Fruit fly (Drosophila melanogaster) whole organism, wandering third instar larva: ENCODE measurements around the gene Roc1a.

Experiments
- Abd-B ChIP-seq: fragments of >200 bp; optimal IDR thresholded peaks from 2 replicates; lab custom pipeline; 2017; ENCODE audit warnings: missing biosample characterization, missing genetic modification characterization
- CG32264 ChIP-seq: fragments of 200-800 bp; sonication (Bioruptor generic); optimal IDR thresholded peaks from 2 replicates; lab custom pipeline; 2016; ENCODE audit warnings: missing biosample characterization, missing genetic modification characterization
- CG9705 ChIP-seq: fragments of 200-800 bp; sonication (Bioruptor generic); optimal IDR thresholded peaks from 2 replicates; lab custom pipeline; 2018; ENCODE audit warnings: missing biosample characterization, mild to moderate bottlenecking, missing genetic modification characterization
- CrebA ChIP-seq: fragments of 200-800 bp; sonication (Bioruptor generic); optimal IDR thresholded peaks from 2 replicates; lab custom pipeline; 2016; ENCODE audit warnings: missing biosample characterization, mild to moderate bottlenecking, missing genetic modification characterization, borderline replicate concordance
- Dfd ChIP-seq: fragments of >200 bp; optimal IDR thresholded peaks from 2 replicates; lab custom pipeline; 2017; ENCODE audit warnings: missing biosample characterization, missing genetic modification characterization
- Dif ChIP-seq: fragments of 200-275, 200-300 bp; sonication (Bioruptor generic); optimal IDR thresholded peaks from 2 replicates; lab custom pipeline; 2018; ENCODE audit warnings: missing biosample characterization, missing genetic modification characterization; ENCODE audit not compliant: partially characterized antibody
- GATAd ChIP-seq: sonication (Bioruptor generic); optimal IDR thresholded peaks from 2 replicates; lab custom pipeline; 2016; ENCODE audit warnings: missing biosample characterization, missing genetic modification characterization
- HLH106 ChIP-seq: fragments of 200-800 bp; optimal IDR thresholded peaks from 3 replicates; lab custom pipeline; 2019; ENCODE audit warnings: missing biosample characterization, mild to moderate bottlenecking, missing genetic modification characterization, moderate library complexity
- Hnf4 ChIP-seq: fragments of 200-800 bp; sonication (Bioruptor generic); optimal IDR thresholded peaks from 2 replicates; lab custom pipeline; 2016; ENCODE audit warnings: missing biosample characterization, mild to moderate bottlenecking, missing genetic modification characterization
- Hr78 ChIP-seq: fragments of >200 bp; optimal IDR thresholded peaks from 2 replicates; lab custom pipeline; 2017; ENCODE audit warnings: missing biosample characterization, missing genetic modification characterization
- Hr83 ChIP-seq: fragments of 200-300 bp; sonication (Bioruptor generic); optimal IDR thresholded peaks from 2 replicates; lab custom pipeline; 2016; ENCODE audit warnings: missing biosample characterization, mild to moderate bottlenecking, missing genetic modification characterization, moderate library complexity; ENCODE audit not compliant: poor library complexity, severe bottlenecking
- Jra ChIP-seq: sonication (Bioruptor generic); optimal IDR thresholded peaks from 2 replicates; lab custom pipeline; 2016; ENCODE audit warnings: missing biosample characterization, missing genetic modification characterization
- Mio ChIP-seq: sonication (Bioruptor generic); optimal IDR thresholded peaks from 2 replicates; lab custom pipeline; 2016; ENCODE audit warnings: missing biosample characterization, missing genetic modification characterization
- N ChIP-seq: fragments of >200 bp; optimal IDR thresholded peaks from 2 replicates; lab custom pipeline; 2018; ENCODE audit warnings: missing biosample characterization, missing external identifiers, missing genetic modification characterization
- Rel ChIP-seq, 2 experiments: fragments of 200-800 bp; sonication (Bioruptor generic) in 1 of 2; optimal IDR thresholded peaks; 2 replicates in 1 of 2; 3 replicates in 1 of 2; lab custom pipeline; 2016 to 2019; ENCODE audit warnings: mild to moderate bottlenecking in 2 of 2, missing biosample characterization in 2 of 2, missing genetic modification characterization in 2 of 2, moderate library complexity in 1 of 2
- Sp1 ChIP-seq: fragments of 200-800 bp; sonication (Bioruptor generic); optimal IDR thresholded peaks from 3 replicates; lab custom pipeline; 2019; ENCODE audit warnings: missing biosample characterization, mild to moderate bottlenecking, missing genetic modification characterization, moderate library complexity
- Vsx2 ChIP-seq: fragments of 200-300, 225-300 bp; sonication (Bioruptor generic); optimal IDR thresholded peaks from 2 replicates; lab custom pipeline; 2018; ENCODE audit warnings: missing biosample characterization, missing genetic modification characterization; ENCODE audit not compliant: partially characterized antibody
- br ChIP-seq: fragments of 200-800 bp; sonication (Bioruptor generic); optimal IDR thresholded peaks from 2 replicates; lab custom pipeline; 2016; ENCODE audit warnings: missing biosample characterization, missing genetic modification characterization
- brk ChIP-seq: fragments of 200-800 bp; sonication (Bioruptor generic); optimal IDR thresholded peaks from 2 replicates; lab custom pipeline; 2016; ENCODE audit warnings: missing biosample characterization, mild to moderate bottlenecking, missing genetic modification characterization
- dl ChIP-seq, 2 experiments: fragments of 175-275, 200-275 bp in 1 of 2; fragments of 200-275 bp in 1 of 2; sonication (Bioruptor generic); optimal IDR thresholded peaks; lab custom pipeline; 2018; ENCODE audit warnings: mild to moderate bottlenecking in 2 of 2, missing biosample characterization in 2 of 2, missing genetic modification characterization in 2 of 2, moderate library complexity in 2 of 2; ENCODE audit not compliant: partially characterized antibody in 2 of 2, insufficient read depth in 1 of 2
- dmrt93B ChIP-seq: fragments of 200-800 bp; sonication (Bioruptor generic); optimal IDR thresholded peaks from 2 replicates; lab custom pipeline; 2018; ENCODE audit warnings: missing biosample characterization, mild to moderate bottlenecking, missing genetic modification characterization
- dsf ChIP-seq: sonication (Bioruptor generic); optimal IDR thresholded peaks from 2 replicates; lab custom pipeline; 2016; ENCODE audit warnings: missing biosample characterization, missing genetic modification characterization, borderline replicate concordance
- ey ChIP-seq: fragments of 200-800 bp; sonication (Bioruptor generic); optimal IDR thresholded peaks from 2 replicates; lab custom pipeline; 2016; ENCODE audit warnings: missing biosample characterization, missing genetic modification characterization
- foxo ChIP-seq, 2 experiments: fragments of 200-800 bp; sonication (Bioruptor generic); optimal IDR thresholded peaks; 2 replicates in 1 of 2; 3 replicates in 1 of 2; lab custom pipeline; 2016 to 2017; ENCODE audit warnings: missing biosample characterization in 2 of 2, missing genetic modification characterization in 2 of 2
- fru ChIP-seq: fragments of 200-800 bp; sonication (Bioruptor generic); optimal IDR thresholded peaks from 3 replicates; lab custom pipeline; 2016; ENCODE audit warnings: missing biosample characterization, mild to moderate bottlenecking, missing genetic modification characterization
- h ChIP-seq: fragments of 200-800 bp; sonication (Bioruptor generic); optimal IDR thresholded peaks from 3 replicates; lab custom pipeline; 2016; ENCODE audit warnings: missing biosample characterization, mild to moderate bottlenecking, missing genetic modification characterization
- lola ChIP-seq: fragments of >200 bp; optimal IDR thresholded peaks from 2 replicates; lab custom pipeline; 2017; ENCODE audit warnings: missing biosample characterization, missing genetic modification characterization
- pan ChIP-seq: fragments of >200 bp; optimal IDR thresholded peaks from 2 replicates; lab custom pipeline; 2017
- psq ChIP-seq: fragments of 200-800 bp; sonication (Bioruptor generic); optimal IDR thresholded peaks from 3 replicates; lab custom pipeline; 2017; ENCODE audit warnings: missing biosample characterization, mild to moderate bottlenecking, missing genetic modification characterization, moderate library complexity
- rgr ChIP-seq: fragments of 200-800 bp; sonication (Bioruptor generic); optimal IDR thresholded peaks from 3 replicates; lab custom pipeline; 2016; ENCODE audit warnings: missing biosample characterization, mild to moderate bottlenecking, missing genetic modification characterization
- sv ChIP-seq: fragments of 200-800 bp; sonication (Bioruptor generic); optimal IDR thresholded peaks from 3 replicates; lab custom pipeline; 2016; ENCODE audit warnings: missing biosample characterization, missing genetic modification characterization
- usp ChIP-seq: fragments of >200 bp; optimal IDR thresholded peaks from 2 replicates; lab custom pipeline; 2017; ENCODE audit warnings: missing biosample characterization, missing genetic modification characterization
- woc ChIP-seq: sonication (Bioruptor generic); optimal IDR thresholded peaks from 2 replicates; lab custom pipeline; 2016; ENCODE audit warnings: missing biosample characterization, mild to moderate bottlenecking, missing genetic modification characterization

Roc1a gene

DNA sequence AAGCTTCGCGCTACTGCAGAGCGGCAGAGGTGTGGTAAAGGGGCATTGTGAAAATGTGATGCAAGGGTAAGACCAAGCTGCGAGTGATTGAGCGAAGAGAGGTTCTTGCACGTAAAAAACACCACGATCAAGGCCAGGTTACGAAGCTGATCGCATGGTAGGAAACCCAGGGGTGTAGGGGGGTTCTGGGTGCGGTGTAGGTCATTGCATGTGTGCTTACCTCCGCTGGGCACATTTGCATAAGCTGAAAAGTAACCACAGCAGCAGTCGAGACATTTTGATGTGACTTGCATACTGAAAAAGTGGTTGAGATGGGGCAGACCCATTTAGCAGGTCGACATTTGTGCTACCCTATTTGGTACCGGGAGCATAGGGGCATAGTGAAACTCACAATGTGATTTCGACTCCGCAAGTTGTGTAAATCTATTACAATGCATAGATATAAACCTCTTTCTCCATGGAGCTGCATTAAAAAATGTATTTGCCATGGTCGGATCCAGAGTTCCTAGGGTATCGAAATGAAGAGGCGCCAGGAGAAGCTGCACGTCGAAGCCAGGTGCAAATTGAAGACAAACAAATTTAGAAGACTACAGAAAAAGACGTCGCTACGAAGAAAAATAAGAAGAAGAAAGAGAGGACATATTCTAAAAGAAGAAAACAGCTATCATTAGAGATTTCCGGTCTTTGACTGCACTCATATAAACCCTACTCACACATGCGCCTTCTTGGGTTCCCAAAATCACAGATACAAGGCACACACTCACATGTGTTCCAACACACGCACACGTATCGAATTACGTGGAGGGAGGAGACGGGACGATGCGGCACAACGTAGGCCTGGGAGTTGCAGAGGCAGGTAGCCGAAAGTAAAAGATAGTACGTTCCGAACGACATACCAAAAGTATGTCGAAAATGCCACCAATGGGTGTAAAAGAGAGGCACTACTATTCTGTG, 46.0 kb downstream of the Roc1a start:
- TF ChIP-seq psq (peak; percentile 14), Vsx2 (GFP tag; lab: Kevin White, UChicago) (no peak), woc (peak; percentile 18), Abd-B (GFP tag; lab: Kevin White, UChicago) (no peak), Sp1 (no peak), HLH106 (tag; lab: Kevin White, UChicago) (no peak), br (GFP tag; lab: Kevin White, UChicago) (no peak), Hr83 (GFP tag; lab: Kevin White, UChicago) (no peak), N (GFP tag; lab: Kevin White, UChicago) (no peak), CrebA (GFP tag; lab: Kevin White, UChicago) (no peak), brk (GFP tag; lab: Kevin White, UChicago) (no peak), CG9705 (GFP tag; lab: Kevin White, UChicago) (no peak), rgr (GFP tag; lab: Kevin White, UChicago) (no peak), fru (GFP tag; lab: Kevin White, UChicago) (peak; percentile 2), ey (no peak), dsf (GFP tag; lab: Kevin White, UChicago) (no peak), CG32264 (GFP tag; lab: Kevin White, UChicago) (no peak)

DNA sequence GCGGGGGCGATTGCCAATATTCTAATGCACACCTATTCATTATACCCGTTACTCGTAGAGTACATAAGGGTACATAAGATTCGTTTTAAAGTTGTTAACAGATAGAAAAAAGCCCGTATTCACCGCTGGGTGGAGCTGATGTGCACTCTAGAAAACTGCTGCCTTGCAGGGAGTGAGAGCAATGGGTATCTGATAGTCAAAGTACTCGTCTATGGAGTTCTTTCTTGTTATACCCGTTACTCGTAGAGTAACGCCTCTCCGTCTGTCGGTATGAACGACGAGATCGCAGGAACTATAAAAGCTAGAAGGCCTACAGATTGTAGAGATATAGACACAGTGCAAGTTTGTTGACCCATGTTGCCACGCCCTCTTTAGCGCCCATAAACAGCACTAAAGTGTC, 46.8 kb downstream of the Roc1a start:
- TF ChIP-seq woc = no peak
- no peak for TF ChIP-seq pan
- no peak for TF ChIP-seq Dfd (GFP tag; lab: Kevin White, UChicago)
- TF ChIP-seq Dif = no peak
- no peak for TF ChIP-seq lola (GFP tag; lab: Kevin White, UChicago)
- no peak for TF ChIP-seq Vsx2 (GFP tag; lab: Kevin White, UChicago)
- no peak for TF ChIP-seq psq
- no peak for TF ChIP-seq brk (GFP tag; lab: Kevin White, UChicago)
- TF ChIP-seq, all 38 proteins: peak for 0

dm6 chrX:694350-694749, 47.2 kb downstream of the Roc1a start:
- TF ChIP-seq Jra = no peak
- no peak for TF ChIP-seq psq
- TF ChIP-seq rgr (GFP tag; lab: Kevin White, UChicago) = no peak
- no peak for TF ChIP-seq h
- no peak for TF ChIP-seq Mio (GFP tag; lab: Kevin White, UChicago)
- TF ChIP-seq foxo (GFP tag; optimal IDR thresholded peaks at IDR 0.05; lab: Kevin White, UChicago) = no peak
- TF ChIP-seq Hnf4 (GFP tag; lab: Kevin White, UChicago) = no peak
- TF ChIP-seq Rel (GFP tag; optimal IDR thresholded peaks at IDR 0.05; lab: Kevin White, UChicago) = no peak
- no peak for TF ChIP-seq Rel (tag; optimal IDR thresholded peaks at IDR 0.05; lab: Kevin White, UChicago)
- no peak for TF ChIP-seq GATAd (GFP tag; lab: Kevin White, UChicago)
- no peak for TF ChIP-seq dl (GFP tag; optimal IDR thresholded peaks at IDR 0.05; lab: Kevin White, UChicago; ENCODE audit: insufficient read depth in 1 of 2, partially characterized antibody in 2 of 2)
- no peak for TF ChIP-seq fru (GFP tag; lab: Kevin White, UChicago)
- TF ChIP-seq N (GFP tag; lab: Kevin White, UChicago) = no peak
- TF ChIP-seq dmrt93B (GFP tag; lab: Kevin White, UChicago) = no peak
- TF ChIP-seq ey = no peak
- no peak for TF ChIP-seq lola (GFP tag; lab: Kevin White, UChicago)
- TF ChIP-seq Dfd (GFP tag; lab: Kevin White, UChicago) = no peak
- no peak for TF ChIP-seq Vsx2 (GFP tag; lab: Kevin White, UChicago)
- no peak for TF ChIP-seq Hr78
- no peak for TF ChIP-seq sv
- no peak for TF ChIP-seq CG32264 (GFP tag; lab: Kevin White, UChicago)

DNA sequence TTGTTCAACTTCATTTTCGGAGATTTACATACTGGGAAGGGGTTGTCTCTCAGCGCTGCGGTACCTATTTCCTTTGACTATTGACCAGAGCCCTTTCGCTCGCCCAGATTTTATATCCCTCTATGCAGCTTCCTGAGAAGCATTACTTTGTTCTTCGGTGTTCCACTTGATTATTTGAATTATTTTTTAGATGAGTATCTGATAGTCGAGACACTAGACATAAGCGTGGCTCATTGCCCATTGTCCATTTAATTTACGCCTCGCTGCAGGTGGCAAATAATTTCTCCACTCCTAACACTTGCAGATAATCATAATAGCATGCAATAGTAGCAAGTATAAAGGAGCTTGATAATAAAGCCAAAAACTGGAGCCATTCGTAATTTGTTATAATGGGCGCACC, 47.7 kb downstream of the Roc1a start:
- TF ChIP-seq brk (GFP tag; lab: Kevin White, UChicago) (no peak), br (GFP tag; lab: Kevin White, UChicago) (no peak), Vsx2 (GFP tag; lab: Kevin White, UChicago) (no peak), CG9705 (GFP tag; lab: Kevin White, UChicago) (no peak), Hr83 (GFP tag; lab: Kevin White, UChicago) (no peak), pan (no peak), ey (no peak), lola (GFP tag; lab: Kevin White, UChicago) (no peak), CrebA (GFP tag; lab: Kevin White, UChicago) (no peak), usp (GFP tag; lab: Kevin White, UChicago) (no peak)
